Worm (Caenorhabditis elegans) whole organism, L1 larva: Measurements from ENCODE around the gene T22C8.3.

ENCODE experiments used
- aha-1 ChIP-seq: fragments of 150-350 bp; optimal IDR thresholded peaks from 2 replicates; lab custom pipeline; 2014; ENCODE audit warnings: missing biosample characterization, missing genetic modification characterization
- aly-2 ChIP-seq: fragments of 150-350 bp; optimal IDR thresholded peaks from 2 replicates; lab custom pipeline; 2014; ENCODE audit warnings: missing biosample characterization, missing genetic modification characterization
- ama-1 ChIP-seq: fragments of 150-350 bp; optimal IDR thresholded peaks from 2 replicates; lab custom pipeline; 2014
- jun-1 ChIP-seq: fragments of 150-350 bp; optimal IDR thresholded peaks from 2 replicates; lab custom pipeline; 2014; ENCODE audit warnings: missing biosample characterization, missing genetic modification reagents, missing genetic modification characterization
- lin-39 ChIP-seq: fragments of 150-350 bp; optimal IDR thresholded peaks from 2 replicates; lab custom pipeline; 2014; ENCODE audit warnings: missing biosample characterization, missing genetic modification reagents, missing genetic modification characterization
- mep-1 ChIP-seq: fragments of 150-350 bp; optimal IDR thresholded peaks from 2 replicates; lab custom pipeline; 2014; ENCODE audit warnings: missing biosample characterization, missing genetic modification characterization
- nhr-12 ChIP-seq: sonication (generic microtip); optimal IDR thresholded peaks from 2 replicates; lab custom pipeline; 2017; ENCODE audit warnings: missing biosample characterization, missing genetic modification characterization
- tbx-2 ChIP-seq: sonication (generic microtip); optimal IDR thresholded peaks from 2 replicates; lab custom pipeline; 2016; ENCODE audit warnings: missing genetic modification characterization, missing compliant biosample characterization

ce11 chrII:8602337-8602944 lies 19.3 kb downstream of the T22C8.3 start, which contains the start of the genes cpf-1 and rpl-26:
- TF ChIP-seq lin-39 (tag; lab: Kevin White, UChicago): no peak
- TF ChIP-seq tbx-2: no peak
- peak; percentile 69 for TF ChIP-seq mep-1
- no peak for TF ChIP-seq ama-1
- TF ChIP-seq aly-2: no peak
- TF ChIP-seq aha-1 (tag; lab: Kevin White, UChicago): no peak
- no peak for TF ChIP-seq nhr-12 (tag; lab: Kevin White, UChicago)
- TF ChIP-seq jun-1 (tag; lab: Kevin White, UChicago): peak; percentile 37
